Worm (Caenorhabditis elegans): Measurements from ENCODE around the gene dao-2.
A peak's percentile ranks its signal among the peaks of the same experiment; 100 is the strongest.

The dao-2 gene

ce11 chrII:4600818-4601217, 38.1 kb downstream of the dao-2 start:
- TF ChIP-seq ceh-82 (tag; optimal IDR thresholded peaks at IDR 0.05), result no peak
- peak; percentile 88 for TF ChIP-seq nfya-1 (tag; optimal IDR thresholded peaks at IDR 0.05; ENCODE audit: insufficient read depth)
- TF ChIP-seq mml-1 (tag; optimal IDR thresholded peaks at IDR 0.05), result no peak
- TF ChIP-seq ztf-4 (tag; optimal IDR thresholded peaks at IDR 0.05), result no peak

ce11 chrII:4601256-4601655, 38.5 kb downstream of the dao-2 start, which contains the start of gene ipla-1:
Gene ipla-1, minus strand, starts transcription at chrII:4601356.
- TF ChIP-seq sea-2 (GFP tag; optimal IDR thresholded peaks at IDR 0.05) (no peak), ceh-28 (tag; optimal IDR thresholded peaks at IDR 0.05) (no peak), pha-4 (tag; optimal IDR thresholded peaks at IDR 0.05) (no peak), lin-15B (tag; optimal IDR thresholded peaks at IDR 0.05) (no peak), unc-62 (GFP tag; optimal IDR thresholded peaks at IDR 0.05) (no peak), R02D3.7 (tag; optimal IDR thresholded peaks at IDR 0.05) (no peak), ztf-4 (tag; optimal IDR thresholded peaks at IDR 0.05) (no peak), ceh-16 (tag; optimal IDR thresholded peaks at IDR 0.05) (no peak), ama-1 (optimal IDR thresholded peaks at IDR 0.05) (no peak)

ce11 chrII:4602533-4602932, 39.8 kb downstream of the dao-2 start, which contains the start of gene coa-3:
Gene coa-3, minus strand, starts transcription at chrII:4602633.
- TF ChIP-seq nhr-67 (tag; optimal IDR thresholded peaks at IDR 0.05) (no peak), lin-15B (tag; optimal IDR thresholded peaks at IDR 0.05) (no peak), jun-1 (tag; optimal IDR thresholded peaks at IDR 0.05) (no peak), zag-1 (tag; optimal IDR thresholded peaks at IDR 0.05) (no peak), ama-1 (optimal IDR thresholded peaks at IDR 0.05) (no peak), fos-1 (tag; optimal IDR thresholded peaks at IDR 0.05) (no peak), sea-2 (GFP tag; optimal IDR thresholded peaks at IDR 0.05) (no peak)

ce11 chrII:4603035-4603434, 40.3 kb downstream of the dao-2 start, which contains the start of gene F35D11.4:
Gene F35D11.4, plus strand, starts transcription at chrII:4603427.
- TF ChIP-seq egl-27 (tag; optimal IDR thresholded peaks at IDR 0.05), result no peak
- peak; percentile 88 for TF ChIP-seq lsy-12 (tag; optimal IDR thresholded peaks at IDR 0.05)
- TF ChIP-seq eor-1 (tag; optimal IDR thresholded peaks at IDR 0.05), result no peak
- peak; percentile 89 for TF ChIP-seq lin-15B (tag; optimal IDR thresholded peaks at IDR 0.05)
- TF ChIP-seq sea-2 (GFP tag; optimal IDR thresholded peaks at IDR 0.05), result no peak
- TF ChIP-seq lin-39 (tag; optimal IDR thresholded peaks at IDR 0.05), result peak; percentile 18
- TF ChIP-seq nhr-237 (tag; optimal IDR thresholded peaks at IDR 0.05), result no peak
- TF ChIP-seq skn-1 (tag; optimal IDR thresholded peaks at IDR 0.05), result peak; percentile 43
- TF ChIP-seq ceh-28 (tag; optimal IDR thresholded peaks at IDR 0.05), result peak; percentile 13
- peak; percentile 72 for TF ChIP-seq pha-4 (tag; optimal IDR thresholded peaks at IDR 0.05)
- TF ChIP-seq fos-1 (tag; optimal IDR thresholded peaks at IDR 0.05), result no peak
- no peak for TF ChIP-seq daf-12 (tag; optimal IDR thresholded peaks at IDR 0.05)
- TF ChIP-seq fkh-10 (GFP tag; optimal IDR thresholded peaks at IDR 0.05), result no peak
- peak; percentile 27 for TF ChIP-seq jun-1 (tag; optimal IDR thresholded peaks at IDR 0.05)
- TF ChIP-seq ceh-16 (tag; optimal IDR thresholded peaks at IDR 0.05), result no peak
- no peak for TF ChIP-seq nhr-12 (tag; optimal IDR thresholded peaks at IDR 0.05)
- TF ChIP-seq elt-3 (tag; optimal IDR thresholded peaks at IDR 0.05), result no peak
- no peak for TF ChIP-seq nhr-28 (tag; optimal IDR thresholded peaks at IDR 0.05)
- TF ChIP-seq hmg-11 (tag; optimal IDR thresholded peaks at IDR 0.05), result peak; percentile 36
- TF ChIP-seq nhr-11 (tag; optimal IDR thresholded peaks at IDR 0.05), result no peak
- TF ChIP-seq nhr-76 (tag; optimal IDR thresholded peaks at IDR 0.05), result no peak
- peak; percentile 62 for TF ChIP-seq pqm-1 (tag; optimal IDR thresholded peaks at IDR 0.05)
- no peak for TF ChIP-seq ZK546.5 (tag; optimal IDR thresholded peaks at IDR 0.05)
- peak; percentile 41 for TF ChIP-seq R02D3.7 (tag; optimal IDR thresholded peaks at IDR 0.05)
- no peak for TF ChIP-seq fkh-2 (tag; optimal IDR thresholded peaks at IDR 0.05)
- peak; percentile 81 for TF ChIP-seq snpc-4 (tag; optimal IDR thresholded peaks at IDR 0.05)
- peak; percentile 60 for TF ChIP-seq elt-2 (tag; optimal IDR thresholded peaks at IDR 0.05)
- no peak for TF ChIP-seq aly-2 (tag; optimal IDR thresholded peaks at IDR 0.05)
- peak; percentile 73 for TF ChIP-seq nfya-1 (tag; optimal IDR thresholded peaks at IDR 0.05; ENCODE audit: insufficient read depth)
- TF ChIP-seq nhr-67 (tag; optimal IDR thresholded peaks at IDR 0.05), result no peak
- TF ChIP-seq ztf-4 (tag; optimal IDR thresholded peaks at IDR 0.05), result no peak
- TF ChIP-seq mml-1 (tag; optimal IDR thresholded peaks at IDR 0.05), result no peak
- TF ChIP-seq egl-5 (tag; optimal IDR thresholded peaks at IDR 0.05), result peak; percentile 56
- peak; percentile 60 for TF ChIP-seq nhr-25 (tag; optimal IDR thresholded peaks at IDR 0.05)
- TF ChIP-seq nhr-23 (tag; optimal IDR thresholded peaks at IDR 0.05), result peak; percentile 74
- TF ChIP-seq nhr-43 (tag; optimal IDR thresholded peaks at IDR 0.05; ENCODE audit: poor library complexity, severe bottlenecking), result peak; percentile 92
- TF ChIP-seq ztf-11 (tag; optimal IDR thresholded peaks at IDR 0.05), result no peak
- TF ChIP-seq unc-39 (tag; optimal IDR thresholded peaks at IDR 0.05), result no peak
- TF ChIP-seq zag-1 (tag; optimal IDR thresholded peaks at IDR 0.05), result no peak
- TF ChIP-seq mdl-1 (tag; optimal IDR thresholded peaks at IDR 0.05), result no peak
- TF ChIP-seq tbx-2 (tag; optimal IDR thresholded peaks at IDR 0.05), result no peak
- TF ChIP-seq ceh-9 (tag; optimal IDR thresholded peaks at IDR 0.05), result no peak
- no peak for TF ChIP-seq elt-1 (tag; optimal IDR thresholded peaks at IDR 0.05)
- TF ChIP-seq ceh-82 (tag; optimal IDR thresholded peaks at IDR 0.05), result no peak
- TF ChIP-seq ama-1 (optimal IDR thresholded peaks at IDR 0.05), result no peak
